Worm (Caenorhabditis elegans) whole organism, young adult: ENCODE results near the gene T26E4.9.
"Not testable (repeated sequence)": the region's sequence is repeated elsewhere in the genome, so short reads cannot be mapped to it uniquely, and the experiment has no call there.

ENCODE experiments used
- B0019.2 ChIP-seq: fragments of 200-800 bp; sonication (Bioruptor generic); conservative IDR thresholded peaks from 2 replicates; pipeline ENCODE4 v1.3.6; 2022; ENCODE audit warnings: missing genetic modification reagents, missing genetic modification characterization, missing compliant biosample characterization
- B0035.1 ChIP-seq: sonication (generic microtip); optimal IDR thresholded peaks from 2 replicates; lab custom pipeline; 2016; ENCODE audit warnings: missing genetic modification characterization, mild to moderate bottlenecking, missing compliant biosample characterization, missing genotype, missing genetic modification reagents
- B0336.3 ChIP-seq: fragments of 200-800 bp; sonication (Bioruptor generic); IDR thresholded peaks from 2 replicates; pipeline ENCODE4 v1.3.6; 2022; ENCODE audit warnings: missing genetic modification characterization, missing compliant biosample characterization
- F55B11.4 ChIP-seq: sonication (generic microtip); optimal IDR thresholded peaks from 2 replicates; lab custom pipeline; 2016; ENCODE audit warnings: missing compliant biosample characterization, missing genetic modification characterization, borderline replicate concordance; ENCODE audit not compliant: insufficient read depth
- F57C9.4 ChIP-seq: sonication (generic microtip); optimal IDR thresholded peaks from 2 replicates; lab custom pipeline; 2017; ENCODE audit warnings: mild to moderate bottlenecking, missing genetic modification characterization, missing compliant biosample characterization
- T07F8.4 ChIP-seq: sonication (generic microtip); optimal IDR thresholded peaks from 2 replicates; lab custom pipeline; 2016; ENCODE audit warnings: mild to moderate bottlenecking, missing genetic modification characterization, moderate library complexity, missing compliant biosample characterization
- T26A5.8 ChIP-seq: sonication (generic microtip); optimal IDR thresholded peaks from 2 replicates; lab custom pipeline; 2016; ENCODE audit warnings: missing genetic modification characterization, missing compliant biosample characterization
- Y53F4B.3 ChIP-seq: fragments of 200-800 bp; sonication (Bioruptor generic); IDR thresholded peaks from 2 replicates; pipeline ENCODE4 v1.3.6; 2022; ENCODE audit warnings: missing genetic modification reagents, missing genetic modification characterization, missing compliant biosample characterization
- Y56A3A.18 ChIP-seq: fragments of 200-800 bp; sonication (Bioruptor generic); IDR thresholded peaks from 2 replicates; pipeline ENCODE4 v1.3.6; 2022; ENCODE audit warnings: missing genetic modification reagents, missing genetic modification characterization, missing compliant biosample characterization
- Y95B8A.8 ChIP-seq: fragments of 200-800 bp; sonication (Bioruptor generic); IDR thresholded peaks from 2 replicates; pipeline ENCODE4 v1.3.6; 2022; ENCODE audit warnings: missing genetic modification reagents, missing genetic modification characterization, missing compliant biosample characterization
- attf-6 ChIP-seq: fragments of 200-800 bp; sonication (Bioruptor generic); IDR thresholded peaks from 2 replicates; pipeline ENCODE4 v1.3.6; 2022; ENCODE audit warnings: missing genetic modification reagents, missing genetic modification characterization, missing compliant biosample characterization
- bed-1 ChIP-seq: fragments of 200-800 bp; sonication (Bioruptor generic); IDR thresholded peaks from 2 replicates; pipeline ENCODE4 v1.3.6; 2022; ENCODE audit warnings: missing genetic modification reagents, missing genetic modification characterization, missing compliant biosample characterization
- ccch-3 ChIP-seq: fragments of 200-800 bp; sonication (Bioruptor generic); optimal IDR thresholded peaks from 2 replicates; lab custom pipeline; 2018; ENCODE audit warnings: mild to moderate bottlenecking, missing genetic modification characterization, missing compliant biosample characterization
- die-1 ChIP-seq: sonication (generic microtip); optimal IDR thresholded peaks from 2 replicates; lab custom pipeline; 2016; ENCODE audit warnings: missing genotype, mild to moderate bottlenecking, missing genetic modification characterization, missing compliant biosample characterization
- dox-1 ChIP-seq: fragments of 200-800 bp; sonication (Bioruptor generic); IDR thresholded peaks from 2 replicates; pipeline ENCODE4 v1.3.6; 2022; ENCODE audit warnings: missing genetic modification reagents, missing genetic modification characterization, missing compliant biosample characterization
- egl-18 ChIP-seq: fragments of 200-800 bp; sonication (Bioruptor generic); IDR thresholded peaks from 2 replicates; pipeline ENCODE4 v1.3.6; 2022; ENCODE audit warnings: missing genetic modification reagents, missing genetic modification characterization, missing compliant biosample characterization
- egl-44 ChIP-seq: fragments of 200-800 bp; sonication (Bioruptor generic); IDR thresholded peaks from 2 replicates; pipeline ENCODE4 v1.3.6; 2022; ENCODE audit warnings: missing genetic modification reagents, missing genetic modification characterization, missing compliant biosample characterization
- hrde-1 ChIP-seq: sonication (generic microtip); optimal IDR thresholded peaks from 2 replicates; lab custom pipeline; 2016; ENCODE audit warnings: missing genetic modification characterization, mild to moderate bottlenecking, missing compliant biosample characterization, moderate library complexity, missing genotype, missing genetic modification reagents, borderline replicate concordance
- hsf-1 ChIP-seq: fragments of 200-800 bp; sonication (Bioruptor generic); IDR thresholded peaks from 2 replicates; pipeline ENCODE4 v1.3.6; 2022; ENCODE audit warnings: missing genetic modification reagents, missing genetic modification characterization, missing compliant biosample characterization
- lag-1 ChIP-seq: fragments of 200-800 bp; sonication (Bioruptor generic); IDR thresholded peaks from 2 replicates; pipeline ENCODE4 v1.3.6; 2022; ENCODE audit warnings: missing genetic modification reagents, missing genetic modification characterization, missing compliant biosample characterization
- madf-3 ChIP-seq: fragments of 200-800 bp; sonication (Bioruptor generic); IDR thresholded peaks from 2 replicates; pipeline ENCODE4 v1.3.6; 2022; ENCODE audit warnings: missing genetic modification reagents, missing genetic modification characterization, missing compliant biosample characterization
- nfyb-1 ChIP-seq: fragments of 200-800 bp; sonication (Bioruptor generic); IDR thresholded peaks from 2 replicates; pipeline ENCODE4 v1.3.6; 2022; ENCODE audit warnings: missing genetic modification reagents, missing genetic modification characterization, missing compliant biosample characterization
- nhr-80 ChIP-seq: sonication (generic microtip); optimal IDR thresholded peaks from 2 replicates; lab custom pipeline; 2016; ENCODE audit warnings: missing genetic modification characterization, missing compliant biosample characterization
- snpc-3.4 ChIP-seq: sonication (generic microtip); optimal IDR thresholded peaks from 2 replicates; lab custom pipeline; 2017; ENCODE audit warnings: missing genetic modification characterization, mild to moderate bottlenecking, missing compliant biosample characterization, antibody characterized with exemption, moderate library complexity, missing genotype, missing genetic modification reagents
- somi-1 ChIP-seq: fragments of 200-800 bp; sonication (Bioruptor generic); optimal IDR thresholded peaks from 2 replicates; lab custom pipeline; 2018; ENCODE audit warnings: mild to moderate bottlenecking, missing genetic modification characterization, missing compliant biosample characterization
- unc-130 ChIP-seq: sonication (generic microtip); optimal IDR thresholded peaks from 2 replicates; lab custom pipeline; 2016; ENCODE audit warnings: missing genetic modification reagents, missing genetic modification characterization, missing compliant biosample characterization
- ztf-25 ChIP-seq: fragments of 200-800 bp; sonication (Bioruptor generic); IDR thresholded peaks from 2 replicates; pipeline ENCODE4 v1.3.6; 2022; ENCODE audit warnings: missing genetic modification reagents, missing genetic modification characterization, missing compliant biosample characterization
- ztf-26 ChIP-seq: sonication (generic microtip); optimal IDR thresholded peaks from 2 replicates; lab custom pipeline; 2017; ENCODE audit warnings: missing genetic modification characterization, missing compliant biosample characterization
- ztf-6 ChIP-seq: fragments of 200-800 bp; sonication (Bioruptor generic); IDR thresholded peaks from 2 replicates; pipeline ENCODE4 v1.3.6; 2022; ENCODE audit warnings: missing genetic modification reagents, missing genetic modification characterization, missing compliant biosample characterization

T26E4.9 gene

ce11 chrV:15809543-15809942, 7.0 kb upstream of the T26E4.9 start, which contains the start of gene srsx-36 (continued):
- no peak for TF ChIP-seq snpc-3.4 (tag; lab: Kevin White, UChicago)

- not testable (repeated sequence) for TF ChIP-seq madf-3 (GFP tag; lab: Robert Waterston, UW); ccch-3; dox-1
Measured at ce11 chrV:15807420-15807819, 4.9 kb upstream of the T26E4.9 start, which contains the start of gene srsx-38. Gene srsx-38 (minus strand): TSS chrV:15807520.

- TF ChIP-seq Y95B8A.8, Y56A3A.18, ztf-25 (GFP tag; lab: Robert Waterston, UW): not testable (repeated sequence)
- TF ChIP-seq, all 124 proteins: peak for 0; not testable (repeated sequence) for 124
Measured at ce11 chrV:15803748-15804147, 1.2 kb upstream of the T26E4.9 start, which contains the start of gene T26E4.18. Gene T26E4.18 (minus strand): TSS chrV:15803848.

- not testable (repeated sequence) for TF ChIP-seq T26A5.8 (tag; lab: Kevin White, UChicago); B0336.3 (GFP tag; lab: Robert Waterston, UW); attf-6 (GFP tag; lab: Robert Waterston, UW)
Measured at ce11 chrV:15803079-15803478, 556 bp upstream of the T26E4.9 start, which contains the start of gene srd-27. Gene srd-27 (plus strand): TSS chrV:15803379.

ce11 chrV:15798108-15798507, 4.4 kb downstream of the T26E4.9 start, which contains the start of gene T26E4.10:
Gene T26E4.10 (minus strand): TSS chrV:15798208.
- TF ChIP-seq somi-1 (GFP tag; lab: Kevin White, UChicago) (no peak), B0019.2 (GFP tag; lab: Robert Waterston, UW) (no peak), nfyb-1 (GFP tag; lab: Robert Waterston, UW) (no peak), hsf-1 (GFP tag; lab: Robert Waterston, UW) (no peak), B0035.1 (tag; lab: Kevin White, UChicago) (no peak), lag-1 (GFP tag; lab: Robert Waterston, UW) (no peak), bed-1 (GFP tag; lab: Robert Waterston, UW) (no peak), T07F8.4 (tag; lab: Kevin White, UChicago) (no peak), unc-130 (GFP tag; lab: Kevin White, UChicago) (no peak), F57C9.4 (no peak), F55B11.4 (no peak), Y53F4B.3 (GFP tag; lab: Robert Waterston, UW) (no peak), snpc-3.4 (tag; lab: Kevin White, UChicago) (no peak)

ce11 chrV:15796087-15796486, 6.4 kb downstream of the T26E4.9 start, which contains the start of gene nhr-223:
Gene nhr-223 (plus strand): TSS chrV:15796387.
- TF ChIP-seq egl-18 (GFP tag; lab: Robert Waterston, UW) (no peak), ztf-6 (GFP tag; lab: Robert Waterston, UW) (no peak), nhr-80 (tag; lab: Kevin White, UChicago) (no peak), ztf-26 (tag; lab: Kevin White, UChicago) (no peak), somi-1 (GFP tag; lab: Kevin White, UChicago) (no peak), F55B11.4 (no peak), hsf-1 (GFP tag; lab: Robert Waterston, UW) (no peak), hrde-1 (no peak), egl-44 (GFP tag; lab: Robert Waterston, UW) (no peak), unc-130 (GFP tag; lab: Kevin White, UChicago) (no peak), die-1 (no peak)
